Worm (Caenorhabditis elegans) whole organism, early embryonic: ENCODE measurements around the gene K02D10.3.

Experiments used
- B0310.2 ChIP-seq: sonication (generic microtip); optimal IDR thresholded peaks from 2 replicates; lab custom pipeline; 2016; ENCODE audit warnings: mild to moderate bottlenecking, missing genetic modification characterization, missing compliant biosample characterization
- F13C5.2 ChIP-seq: sonication (generic microtip); optimal IDR thresholded peaks from 2 replicates; lab custom pipeline; 2017; ENCODE audit warnings: mild to moderate bottlenecking, missing genetic modification characterization, inconsistent platforms, missing compliant biosample characterization
- aly-1 ChIP-seq: sonication (generic microtip); optimal IDR thresholded peaks from 2 replicates; lab custom pipeline; 2016; ENCODE audit warnings: missing genetic modification characterization, missing compliant biosample characterization
- ama-1 ChIP-seq: fragments of 150-350 bp; optimal IDR thresholded peaks from 2 replicates; lab custom pipeline; 2014
- ceh-13 ChIP-seq: fragments of 200-800 bp; sonication (Bioruptor generic); optimal IDR thresholded peaks from 2 replicates; lab custom pipeline; 2018; ENCODE audit warnings: mild to moderate bottlenecking, missing genetic modification characterization, missing compliant biosample characterization
- ceh-36 ChIP-seq: sonication (generic microtip); optimal IDR thresholded peaks from 2 replicates; lab custom pipeline; 2016; ENCODE audit warnings: missing genetic modification characterization, inconsistent platforms, missing compliant biosample characterization
- ets-7 ChIP-seq: sonication (generic microtip); optimal IDR thresholded peaks from 2 replicates; lab custom pipeline; 2016; ENCODE audit warnings: missing genotype, missing genetic modification characterization, missing compliant biosample characterization
- flt-1 ChIP-seq: fragments of 200-800 bp; sonication (Bioruptor generic); IDR thresholded peaks from 2 replicates; pipeline ENCODE4 v1.3.6; 2022; ENCODE audit warnings: missing genetic modification characterization, missing compliant biosample characterization
- hmbx-1 ChIP-seq: sonication (generic microtip); optimal IDR thresholded peaks from 2 replicates; lab custom pipeline; 2016; ENCODE audit warnings: mild to moderate bottlenecking, missing genetic modification characterization, missing compliant biosample characterization
- hmg-4 ChIP-seq: fragments of 200-800 bp; sonication (Bioruptor generic); optimal IDR thresholded peaks from 2 replicates; lab custom pipeline; 2018; ENCODE audit warnings: mild to moderate bottlenecking, missing genetic modification characterization, missing compliant biosample characterization
- hnd-1 ChIP-seq: sonication (generic microtip); optimal IDR thresholded peaks from 2 replicates; lab custom pipeline; 2016; ENCODE audit warnings: missing genetic modification characterization, missing compliant biosample characterization
- pes-1 ChIP-seq: fragments of 200-800 bp; sonication (Bioruptor generic); IDR thresholded peaks from 2 replicates; pipeline ENCODE4 v1.3.6; 2022; ENCODE audit warnings: missing genetic modification reagents, missing genetic modification characterization, missing compliant biosample characterization
- scrt-1 ChIP-seq: fragments of 200-800 bp; sonication (Bioruptor generic); IDR thresholded peaks from 2 replicates; pipeline ENCODE4 v1.3.6; 2022; ENCODE audit warnings: missing genetic modification characterization, missing compliant biosample characterization
- sea-1 ChIP-seq: fragments of 200-800 bp; sonication (Bioruptor generic); conservative IDR thresholded peaks from 2 replicates; pipeline ENCODE4 v1.3.6; 2022; ENCODE audit warnings: missing genetic modification characterization, missing compliant biosample characterization
- tbx-11 ChIP-seq: fragments of 200-800 bp; sonication (Bioruptor generic); IDR thresholded peaks from 2 replicates; pipeline ENCODE4 v1.3.6; 2022; ENCODE audit warnings: missing genetic modification characterization, missing compliant biosample characterization
- tbx-37 ChIP-seq: fragments of 200-800 bp; sonication (Bioruptor generic); conservative IDR thresholded peaks from 2 replicates; pipeline ENCODE4 v1.3.6; 2022; ENCODE audit warnings: missing genetic modification reagents, missing genetic modification characterization, missing compliant biosample characterization
- tra-4 ChIP-seq: sonication (generic microtip); optimal IDR thresholded peaks from 2 replicates; lab custom pipeline; 2017; ENCODE audit warnings: missing genetic modification characterization, missing compliant biosample characterization

Gene K02D10.3

DNA sequence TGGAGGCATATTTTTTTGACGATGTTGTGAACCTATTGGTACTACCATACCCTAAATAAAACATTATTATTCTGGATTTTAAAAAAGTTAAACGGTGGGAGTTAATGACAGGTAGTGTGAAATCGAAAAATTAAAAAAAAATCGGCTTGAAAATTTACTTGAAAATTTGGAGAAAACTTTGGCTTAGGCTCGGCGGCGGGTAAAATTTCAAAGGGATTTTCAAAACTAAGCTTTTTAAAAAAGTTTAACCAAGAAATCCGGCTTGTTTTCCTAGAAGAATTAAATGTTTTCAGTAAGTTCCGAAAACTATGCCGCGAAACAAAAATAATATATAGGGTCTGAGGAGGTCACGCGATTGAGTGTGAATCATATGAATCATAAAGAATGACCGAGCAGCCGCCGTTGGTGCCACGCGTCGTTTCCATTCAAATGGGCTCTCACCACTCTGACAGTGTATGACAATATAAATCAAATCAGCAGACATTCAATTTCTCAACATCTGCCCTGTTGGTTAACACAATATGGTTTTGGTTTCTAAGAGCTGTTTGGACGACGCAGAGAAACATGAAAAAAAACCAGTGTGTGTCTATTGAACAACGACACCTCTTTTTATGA, 10.6 kb downstream of the K02D10.3 start, which contains the start of gene aak-1:
aak-1 (minus strand) TSS at position 51 of the 615 bp plus-strand sequence.
- TF ChIP-seq hmg-4 (GFP tag; lab: Kevin White, UChicago) (no peak), scrt-1 (no peak), F13C5.2 (no peak), ama-1 (lab: Kevin White, UChicago) (no peak), tra-4 (no peak)

DNA sequence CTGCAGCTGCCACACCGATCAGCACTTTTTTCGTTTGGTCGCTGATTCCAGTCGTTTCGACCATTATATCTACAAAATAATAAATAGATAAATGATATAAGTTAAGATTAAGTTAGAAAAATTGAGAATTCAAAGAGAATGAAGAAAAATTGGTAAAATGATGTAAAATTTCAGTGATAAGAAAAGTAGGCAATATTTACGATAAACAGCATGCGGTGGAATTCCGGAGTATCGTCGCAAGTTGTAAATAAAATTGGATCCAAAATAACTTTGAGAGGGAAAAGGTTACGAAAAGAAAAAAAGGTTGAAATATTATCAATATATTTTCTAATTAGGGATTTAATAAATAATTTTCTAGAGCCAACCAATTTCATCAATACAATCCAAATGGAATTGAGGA, 17.1 kb downstream of the K02D10.3 start, which contains the start of gene tomm-70:
tomm-70 (minus strand) TSS at position 69 of the 400 bp plus-strand sequence.
- TF ChIP-seq aly-1 (tag; lab: Kevin White, UChicago): no peak

DNA sequence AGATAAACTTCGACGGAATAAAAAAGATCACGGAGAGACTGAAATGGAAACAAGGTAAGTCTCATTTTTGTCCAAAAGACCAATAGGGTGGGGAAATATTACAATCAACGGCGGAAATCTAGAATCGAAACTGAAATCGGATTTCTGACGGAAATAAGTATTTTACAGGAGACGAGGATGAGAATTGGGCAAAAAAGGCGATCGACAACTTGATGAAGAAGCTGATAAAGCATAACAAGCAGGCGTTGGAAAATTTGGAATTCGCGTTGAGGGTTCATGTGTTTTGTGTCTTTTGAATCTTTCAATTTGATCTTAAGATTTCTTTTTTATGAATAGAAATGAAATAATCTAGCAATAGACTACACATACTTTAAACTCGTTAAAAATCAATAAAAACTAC, 21.1 kb downstream of the K02D10.3 start, which contains the start of gene ugtp-1:
ugtp-1 (minus strand) TSS at position 101 of the 400 bp plus-strand sequence.
- no peak for TF ChIP-seq B0310.2
- no peak for TF ChIP-seq tra-4
- TF ChIP-seq ceh-36: no peak
- no peak for TF ChIP-seq tbx-37 (GFP tag; lab: Robert Waterston, UW)
- TF ChIP-seq scrt-1: no peak
- no peak for TF ChIP-seq hmbx-1 (tag; lab: Kevin White, UChicago)
- no peak for TF ChIP-seq flt-1 (GFP tag; lab: Robert Waterston, UW)

DNA sequence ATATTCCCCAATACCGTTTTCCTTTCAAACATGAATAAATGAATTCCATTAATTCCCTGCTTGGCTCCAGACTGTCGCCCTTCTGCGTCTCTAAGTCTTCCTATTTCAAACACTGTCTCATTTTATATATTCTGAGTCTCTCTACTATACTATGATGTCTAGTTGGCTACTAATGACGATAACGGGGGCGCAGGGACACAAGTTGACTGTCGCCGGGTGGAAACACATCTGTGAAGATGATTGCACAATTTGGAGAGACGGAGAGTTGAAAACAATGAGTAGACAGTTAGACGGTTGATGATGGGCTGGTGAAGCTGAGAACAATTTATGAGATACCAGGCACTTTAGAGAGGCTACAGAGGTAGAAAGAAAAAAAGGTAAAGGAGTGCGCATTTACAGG, 22.3 kb downstream of the K02D10.3 start, which contains the start of gene sma-2:
sma-2 (plus strand) TSS at position 194 of the 400 bp plus-strand sequence.
- no peak for TF ChIP-seq flt-1 (GFP tag; lab: Robert Waterston, UW)

DNA sequence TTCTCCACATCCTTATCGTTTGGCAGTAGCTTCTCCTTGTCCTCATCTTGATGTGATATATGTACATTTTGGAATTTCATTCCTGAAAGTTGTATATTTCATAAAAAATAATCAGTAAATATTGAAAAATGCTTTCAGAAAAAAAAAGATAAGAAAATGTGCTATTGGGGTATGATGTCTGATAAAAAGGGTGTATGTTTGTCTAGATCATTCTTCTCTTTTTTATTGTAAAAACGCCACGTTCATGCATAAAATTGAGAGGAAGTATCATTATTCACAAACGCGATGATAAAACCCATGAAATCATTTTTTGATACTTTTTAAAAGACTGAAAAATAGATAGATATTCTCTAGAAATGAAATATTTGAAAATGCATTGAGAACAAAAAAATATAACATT, 23.1 kb downstream of the K02D10.3 start:
- TF ChIP-seq ets-7: no peak
- TF ChIP-seq ama-1 (lab: Kevin White, UChicago): no peak
- no peak for TF ChIP-seq hmbx-1 (tag; lab: Kevin White, UChicago)
- TF ChIP-seq hmg-4 (GFP tag; lab: Kevin White, UChicago): no peak
- TF ChIP-seq flt-1 (GFP tag; lab: Robert Waterston, UW): no peak

DNA sequence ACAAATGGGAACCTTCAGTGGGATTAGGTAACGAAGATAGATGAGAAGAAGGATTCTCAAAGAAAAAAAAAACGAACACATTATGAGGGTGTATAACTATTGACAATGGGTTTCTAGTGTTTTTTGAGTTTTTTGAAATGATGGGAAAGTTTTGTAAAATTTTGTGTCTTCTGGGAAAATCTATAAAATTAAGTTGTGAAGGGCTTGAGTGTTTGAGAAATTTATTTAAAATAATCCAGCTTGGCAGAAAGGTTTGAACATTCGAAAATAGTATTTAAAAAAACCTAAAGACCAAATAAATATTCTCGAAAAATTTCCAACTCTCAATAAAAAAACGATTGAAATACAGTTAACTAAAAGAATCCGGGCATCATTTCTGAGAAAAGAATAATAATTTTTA, 26.5 kb downstream of the K02D10.3 start:
- TF ChIP-seq ceh-13 (GFP tag; lab: Kevin White, UChicago): no peak
- no peak for TF ChIP-seq B0310.2
- TF ChIP-seq ets-7: no peak
- no peak for TF ChIP-seq pes-1 (GFP tag; lab: Robert Waterston, UW)
- no peak for TF ChIP-seq F13C5.2
- TF ChIP-seq tbx-11: no peak
- no peak for TF ChIP-seq ceh-36
- no peak for TF ChIP-seq aly-1 (tag; lab: Kevin White, UChicago)
- TF ChIP-seq hnd-1 (tag; lab: Kevin White, UChicago): no peak
- TF ChIP-seq scrt-1: no peak
- TF ChIP-seq tbx-37 (GFP tag; lab: Robert Waterston, UW): no peak
- TF ChIP-seq hmg-4 (GFP tag; lab: Kevin White, UChicago): no peak
- no peak for TF ChIP-seq tra-4
- no peak for TF ChIP-seq sea-1
- TF ChIP-seq hmbx-1 (tag; lab: Kevin White, UChicago): no peak
- no peak for TF ChIP-seq ama-1 (lab: Kevin White, UChicago)
- TF ChIP-seq flt-1 (GFP tag; lab: Robert Waterston, UW): no peak

DNA sequence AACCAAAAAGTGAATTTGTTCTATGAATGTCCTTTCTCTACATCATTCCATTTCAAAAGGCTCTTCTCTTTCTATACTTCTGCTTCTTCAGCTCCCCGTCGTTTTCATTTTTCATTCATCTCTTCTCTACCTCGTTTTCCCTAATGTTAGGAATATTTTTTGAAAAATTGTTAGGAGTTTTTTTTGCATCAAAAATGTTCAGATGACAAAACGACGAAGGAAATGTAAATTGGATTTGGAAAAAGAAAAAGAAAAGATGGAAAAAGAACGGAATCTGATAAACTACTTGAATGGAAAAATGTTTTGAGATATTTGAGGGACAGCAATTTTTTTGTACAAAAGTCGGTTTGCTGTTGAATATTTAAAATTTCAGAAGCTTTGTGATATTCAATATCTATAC, 27.0 kb downstream of the K02D10.3 start:
- TF ChIP-seq aly-1 (tag; lab: Kevin White, UChicago) (no peak), pes-1 (GFP tag; lab: Robert Waterston, UW) (no peak), sea-1 (no peak), B0310.2 (no peak), tbx-37 (GFP tag; lab: Robert Waterston, UW) (no peak), ama-1 (lab: Kevin White, UChicago) (no peak), ets-7 (no peak), hmg-4 (GFP tag; lab: Kevin White, UChicago) (no peak), hnd-1 (tag; lab: Kevin White, UChicago) (no peak), ceh-36 (no peak), F13C5.2 (no peak)

DNA sequence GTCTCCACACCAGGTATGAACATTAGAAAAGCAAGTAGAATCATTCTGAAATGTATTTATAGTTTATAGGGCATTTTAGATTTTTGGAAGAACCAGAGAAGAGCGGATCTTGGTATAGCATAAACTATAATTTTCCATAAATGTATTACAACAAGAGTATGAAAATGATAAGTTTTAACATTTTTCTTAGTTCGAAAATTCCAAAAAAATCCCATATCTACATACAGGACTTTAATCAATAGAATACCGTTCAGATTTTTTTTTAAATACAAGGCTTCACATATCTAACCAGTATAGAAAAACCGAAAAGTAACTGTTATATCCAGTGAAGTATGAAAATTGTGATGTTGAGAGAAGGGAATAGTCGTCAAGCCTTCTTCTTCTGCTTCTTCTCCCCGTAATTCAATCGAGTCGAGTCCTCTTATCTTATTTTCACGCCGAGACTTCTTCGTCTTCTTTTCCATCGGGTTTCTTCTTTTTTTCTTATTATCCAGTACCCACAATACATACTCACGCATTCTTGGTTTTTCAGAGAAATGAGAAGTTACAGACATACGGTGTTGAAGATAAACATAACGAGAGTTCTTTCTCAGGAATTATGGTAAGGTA, 27.9 kb downstream of the K02D10.3 start, which contains the start of gene ZK370.6:
ZK370.6 (minus strand) TSS at position 51 of the 609 bp plus-strand sequence.
- TF ChIP-seq hmg-4 (GFP tag; lab: Kevin White, UChicago) (no peak), F13C5.2 (no peak), ets-7 (no peak)

DNA sequence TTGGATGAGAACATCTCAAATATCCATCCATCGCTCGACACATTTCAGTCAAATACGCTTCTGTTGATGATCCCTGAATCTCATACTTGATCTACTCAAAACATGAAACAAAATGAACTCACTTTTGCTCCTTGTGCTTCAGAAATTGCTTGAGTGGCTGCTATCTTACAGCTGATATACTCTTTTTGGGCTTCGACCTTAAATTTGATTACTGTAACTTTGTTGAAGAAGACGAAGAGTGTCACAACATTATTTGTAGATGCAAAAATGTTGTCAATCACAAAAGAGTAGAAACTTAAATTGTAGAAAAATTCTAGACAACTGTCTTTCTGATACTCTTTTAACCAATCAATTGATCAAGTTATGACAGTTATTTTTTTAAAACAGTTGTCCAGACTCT, 29.2 kb downstream of the K02D10.3 start:
- TF ChIP-seq aly-1 (tag; lab: Kevin White, UChicago): no peak
- no peak for TF ChIP-seq ceh-13 (GFP tag; lab: Kevin White, UChicago)
- no peak for TF ChIP-seq tbx-11
- TF ChIP-seq B0310.2: no peak
- TF ChIP-seq tbx-37 (GFP tag; lab: Robert Waterston, UW): no peak
- no peak for TF ChIP-seq ceh-36
- no peak for TF ChIP-seq scrt-1
- TF ChIP-seq flt-1 (GFP tag; lab: Robert Waterston, UW): no peak
- TF ChIP-seq tra-4: no peak
- no peak for TF ChIP-seq sea-1
- no peak for TF ChIP-seq pes-1 (GFP tag; lab: Robert Waterston, UW)
- no peak for TF ChIP-seq hnd-1 (tag; lab: Kevin White, UChicago)
- TF ChIP-seq F13C5.2: no peak
- TF ChIP-seq hmg-4 (GFP tag; lab: Kevin White, UChicago): no peak
